Fruit fly (Drosophila melanogaster): ENCODE results near the gene CG15155.

DNA sequence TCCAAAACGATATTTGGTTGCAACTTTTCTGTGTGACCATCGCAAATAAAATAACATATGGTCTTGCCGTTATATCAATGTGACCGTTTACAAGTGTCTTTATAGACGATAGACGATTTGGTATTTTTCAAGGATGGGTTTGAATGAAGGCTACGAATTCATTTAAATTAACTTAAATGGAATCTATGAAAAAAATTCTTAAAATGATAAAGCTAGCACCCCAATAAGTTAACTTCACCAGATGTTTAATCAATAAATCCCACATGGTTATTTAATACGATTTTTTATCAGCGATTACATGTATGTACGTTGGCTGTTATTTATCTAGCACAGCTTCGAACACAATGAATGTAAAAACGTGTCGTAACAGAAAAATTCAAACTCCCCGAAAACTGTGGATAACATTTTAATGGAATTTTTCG, 4.0 kb downstream of the CG15155 start:
- TF ChIP-seq brk (GFP tag; optimal IDR thresholded peaks at IDR 0.05) (no peak), rgr (GFP tag; optimal IDR thresholded peaks at IDR 0.05) (no peak), ey (GFP tag; optimal IDR thresholded peaks at IDR 0.05) (no peak), HLH106 (tag; optimal IDR thresholded peaks at IDR 0.05) (no peak), N (GFP tag; optimal IDR thresholded peaks at IDR 0.05) (no peak), lola (GFP tag; optimal IDR thresholded peaks at IDR 0.05) (no peak), pan (optimal IDR thresholded peaks at IDR 0.05) (no peak)
